Fruit fly (Drosophila melanogaster): ENCODE measurements around the gene CanA1.
A peak's percentile ranks its signal among the peaks of the same experiment; 100 is the strongest.

Gene CanA1

dm6 chr3R:31062344-31062964 lies 23.3 kb downstream of the CanA1 start (continued):
- TF ChIP-seq CG33213 (GFP tag; optimal IDR thresholded peaks at IDR 0.05) (no peak), NfI (GFP tag; optimal IDR thresholded peaks at IDR 0.05) (no peak), Atf3 (GFP tag; optimal IDR thresholded peaks at IDR 0.05) (no peak), sd (tag; optimal IDR thresholded peaks at IDR 0.05) (peak; percentile 50), sqz (GFP tag; optimal IDR thresholded peaks at IDR 0.05) (no peak), ATbp (GFP tag; optimal IDR thresholded peaks at IDR 0.05) (no peak), CG10565 (GFP tag; optimal IDR thresholded peaks at IDR 0.05) (no peak), CG7271 (tag; optimal IDR thresholded peaks at IDR 0.05) (no peak), CG7357 (GFP tag; IDR thresholded peaks at IDR 0.05) (no peak), HLH4C (GFP tag; IDR thresholded peaks at IDR 0.05; ENCODE audit: partially characterized antibody) (no peak), Poxn (GFP tag; IDR thresholded peaks at IDR 0.05) (no peak), kah (GFP tag; optimal IDR thresholded peaks at IDR 0.05) (no peak), CG4854 (GFP tag; optimal IDR thresholded peaks at IDR 0.05) (no peak), Doc3 (GFP tag; IDR thresholded peaks at IDR 0.05; ENCODE audit: partially characterized antibody) (no peak), tll (GFP tag; optimal IDR thresholded peaks at IDR 0.05) (no peak), org-1 (GFP tag; optimal IDR thresholded peaks at IDR 0.05) (no peak), CG2120 (GFP tag; optimal IDR thresholded peaks at IDR 0.05) (peak; percentile 30), CG6813 (GFP tag; optimal IDR thresholded peaks at IDR 0.05) (no peak), dmrt11E (tag; optimal IDR thresholded peaks at IDR 0.05) (peak; percentile 46), mirr (GFP tag; optimal IDR thresholded peaks at IDR 0.05) (no peak), ken (GFP tag; IDR thresholded peaks at IDR 0.05) (no peak), HHEX (GFP tag; optimal IDR thresholded peaks at IDR 0.05) (no peak), Lhr (GFP tag; optimal IDR thresholded peaks at IDR 0.05) (no peak), CG10431 (GFP tag; optimal IDR thresholded peaks at IDR 0.05) (no peak), Ptx1 (GFP tag; IDR thresholded peaks at IDR 0.05) (no peak), Ada2b (GFP tag; IDR thresholded peaks at IDR 0.05) (no peak), Hey (tag; optimal IDR thresholded peaks at IDR 0.05) (no peak), Hr78 (GFP tag; optimal IDR thresholded peaks at IDR 0.05) (no peak), gt (GFP tag; IDR thresholded peaks at IDR 0.05) (no peak), CG8359 (GFP tag; optimal IDR thresholded peaks at IDR 0.05; ENCODE audit: borderline replicate concordance) (no peak), CG6854 (GFP tag; optimal IDR thresholded peaks at IDR 0.05) (no peak), CG9437 (GFP tag; optimal IDR thresholded peaks at IDR 0.05) (no peak), CG4707 (GFP tag; optimal IDR thresholded peaks at IDR 0.05) (no peak), zen2 (GFP tag; IDR thresholded peaks at IDR 0.05; ENCODE audit: partially characterized antibody) (no peak), yki (optimal IDR thresholded peaks at IDR 0.05) (no peak), CG13296 (GFP tag; optimal IDR thresholded peaks at IDR 0.05) (no peak), CG7987 (GFP tag; optimal IDR thresholded peaks at IDR 0.05) (no peak), CG2889 (GFP tag; IDR thresholded peaks at IDR 0.05) (no peak), repo (GFP tag; optimal IDR thresholded peaks at IDR 0.05) (no peak), Dip2 (GFP tag; IDR thresholded peaks at IDR 0.05) (no peak), CG14441 (GFP tag; IDR thresholded peaks at IDR 0.05) (no peak), cato (GFP tag; optimal IDR thresholded peaks at IDR 0.05; ENCODE audit: borderline replicate concordance) (no peak), CG7556 (GFP tag; optimal IDR thresholded peaks at IDR 0.05) (no peak), CG13894 (tag; optimal IDR thresholded peaks at IDR 0.05) (no peak), CG17612 (GFP tag; IDR thresholded peaks at IDR 0.05) (no peak), Aef1 (GFP tag; IDR thresholded peaks at IDR 0.05) (no peak), CG12299 (tag; optimal IDR thresholded peaks at IDR 0.05) (no peak), schlank (tag; optimal IDR thresholded peaks at IDR 0.05) (no peak), CG1832 (GFP tag; optimal IDR thresholded peaks at IDR 0.05) (no peak), lilli (GFP tag; optimal IDR thresholded peaks at IDR 0.05) (no peak)

Data from whole organism, embryonic.